Worm (Caenorhabditis elegans) whole organism, L3 larva: ENCODE results near the gene catp-7.

ENCODE experiments used
- R02D3.7 ChIP-seq: fragments of 150-350 bp; optimal IDR thresholded peaks from 2 replicates; lab custom pipeline; 2014; ENCODE audit warnings: missing biosample characterization, missing genetic modification characterization
- ZK546.5 ChIP-seq: sonication (generic microtip); optimal IDR thresholded peaks from 2 replicates; lab custom pipeline; 2017; ENCODE audit warnings: missing biosample characterization, missing genetic modification characterization
- aly-2 ChIP-seq: fragments of 150-350 bp; optimal IDR thresholded peaks from 2 replicates; lab custom pipeline; 2014; ENCODE audit warnings: missing biosample characterization, missing genetic modification characterization
- ceh-16 ChIP-seq: sonication (generic microtip); optimal IDR thresholded peaks from 2 replicates; lab custom pipeline; 2017; ENCODE audit warnings: missing biosample characterization, missing genetic modification characterization
- ceh-82 ChIP-seq: fragments of 150-350 bp; optimal IDR thresholded peaks from 2 replicates; lab custom pipeline; 2014; ENCODE audit warnings: missing biosample characterization, missing genetic modification characterization
- daf-12 ChIP-seq: fragments of 150-350 bp; optimal IDR thresholded peaks from 2 replicates; lab custom pipeline; 2014; ENCODE audit warnings: missing biosample characterization, missing genetic modification reagents, missing genetic modification characterization
- egl-5 ChIP-seq: fragments of 150-350 bp; optimal IDR thresholded peaks from 2 replicates; lab custom pipeline; 2017; ENCODE audit warnings: missing biosample characterization, missing genetic modification reagents, missing genetic modification characterization, inconsistent platforms
- elt-2 ChIP-seq: sonication (generic microtip); optimal IDR thresholded peaks from 2 replicates; lab custom pipeline; 2016; ENCODE audit warnings: missing genetic modification reagents, mild to moderate bottlenecking, missing genetic modification characterization, missing compliant biosample characterization
- elt-3 ChIP-seq, 3 experiments: fragments of 150-350 bp in 1 of 3; sonication (generic microtip) in 2 of 3; optimal IDR thresholded peaks; 2 replicates in 2 of 3; 4 replicates in 1 of 3; lab custom pipeline; 2014 to 2017; ENCODE audit warnings: missing biosample characterization in 3 of 3, missing genetic modification characterization in 3 of 3
- fkh-10 ChIP-seq: sonication (generic microtip); optimal IDR thresholded peaks from 2 replicates; lab custom pipeline; 2017; ENCODE audit warnings: missing biosample characterization, missing genetic modification reagents, missing genetic modification characterization
- fos-1 ChIP-seq: fragments of 150-350 bp; optimal IDR thresholded peaks from 2 replicates; lab custom pipeline; 2014; ENCODE audit warnings: missing biosample characterization, missing genetic modification characterization
- jun-1 ChIP-seq: fragments of 150-350 bp; optimal IDR thresholded peaks from 2 replicates; lab custom pipeline; 2014; ENCODE audit warnings: missing biosample characterization, missing genetic modification reagents, missing genetic modification characterization
- lin-15B ChIP-seq: fragments of 150-350 bp; optimal IDR thresholded peaks from 2 replicates; lab custom pipeline; 2014; ENCODE audit warnings: missing biosample characterization, missing genetic modification characterization
- mdl-1 ChIP-seq: fragments of 150-350 bp; optimal IDR thresholded peaks from 2 replicates; lab custom pipeline; 2014; ENCODE audit warnings: missing biosample characterization, missing genetic modification characterization
- mml-1 ChIP-seq: fragments of 150-350 bp; sonication (generic microtip); optimal IDR thresholded peaks from 3 replicates; lab custom pipeline; 2014; ENCODE audit warnings: missing biosample characterization, missing genetic modification characterization
- nfya-1 ChIP-seq: sonication (generic microtip); optimal IDR thresholded peaks from 2 replicates; lab custom pipeline; 2017; ENCODE audit warnings: missing genetic modification characterization, mild to moderate bottlenecking, missing compliant biosample characterization, antibody characterized with exemption, moderate library complexity; ENCODE audit not compliant: insufficient read depth
- nhr-11 ChIP-seq: fragments of 150-350 bp; optimal IDR thresholded peaks from 2 replicates; lab custom pipeline; 2014; ENCODE audit warnings: missing biosample characterization, missing genetic modification characterization
- nhr-23 ChIP-seq: fragments of 150-350 bp; optimal IDR thresholded peaks from 2 replicates; lab custom pipeline; 2014; ENCODE audit warnings: missing biosample characterization, missing genetic modification reagents, missing genetic modification characterization
- nhr-237 ChIP-seq: fragments of 150-350 bp; optimal IDR thresholded peaks from 2 replicates; lab custom pipeline; 2014; ENCODE audit warnings: missing biosample characterization, missing genetic modification characterization
- nhr-25 ChIP-seq: sonication (generic microtip); optimal IDR thresholded peaks from 2 replicates; lab custom pipeline; 2017; ENCODE audit warnings: missing biosample characterization, missing genetic modification characterization
- nhr-28 ChIP-seq: fragments of 150-350 bp; optimal IDR thresholded peaks from 2 replicates; lab custom pipeline; 2014; ENCODE audit warnings: missing biosample characterization, missing genetic modification characterization
- nhr-43 ChIP-seq: sonication (generic microtip); optimal IDR thresholded peaks from 2 replicates; lab custom pipeline; 2016; ENCODE audit warnings: mild to moderate bottlenecking, missing genetic modification characterization, missing compliant biosample characterization; ENCODE audit not compliant: poor library complexity, severe bottlenecking
- nhr-67 ChIP-seq: fragments of 150-350 bp; optimal IDR thresholded peaks from 2 replicates; lab custom pipeline; 2014; ENCODE audit warnings: missing biosample characterization, missing genetic modification characterization
- nhr-77 ChIP-seq: fragments of 150-350 bp; optimal IDR thresholded peaks from 2 replicates; lab custom pipeline; 2014; ENCODE audit warnings: missing biosample characterization, missing genetic modification characterization
- pha-4 ChIP-seq: fragments of 150-350 bp; optimal IDR thresholded peaks from 2 replicates; lab custom pipeline; 2014; ENCODE audit warnings: missing biosample characterization, missing genetic modification reagents, missing genetic modification characterization
- pqm-1 ChIP-seq: fragments of 150-350 bp; optimal IDR thresholded peaks from 2 replicates; lab custom pipeline; 2017; ENCODE audit warnings: missing biosample characterization, missing genetic modification characterization, inconsistent platforms
- skn-1 ChIP-seq: fragments of 150-350 bp; optimal IDR thresholded peaks from 2 replicates; lab custom pipeline; 2014; ENCODE audit warnings: missing biosample characterization, missing genetic modification characterization
- snpc-4 ChIP-seq: fragments of 150-350 bp; optimal IDR thresholded peaks from 2 replicates; lab custom pipeline; 2014; ENCODE audit warnings: missing biosample characterization, missing genetic modification characterization
- tbx-2 ChIP-seq: sonication (generic microtip); optimal IDR thresholded peaks from 2 replicates; lab custom pipeline; 2016; ENCODE audit warnings: mild to moderate bottlenecking, missing genetic modification characterization, missing compliant biosample characterization
- unc-39 ChIP-seq: sonication (generic microtip); optimal IDR thresholded peaks from 4 replicates; lab custom pipeline; 2017; ENCODE audit warnings: missing biosample characterization, missing genetic modification characterization
- unc-62 ChIP-seq: fragments of 150-350 bp; sonication (generic microtip); optimal IDR thresholded peaks from 4 replicates; lab custom pipeline; 2014; ENCODE audit warnings: missing biosample characterization, missing genetic modification reagents, missing genetic modification characterization
- zag-1 ChIP-seq: fragments of 150-350 bp; optimal IDR thresholded peaks from 2 replicates; lab custom pipeline; 2014; ENCODE audit warnings: missing biosample characterization, missing genetic modification characterization
- ztf-11 ChIP-seq: fragments of 150-350 bp; optimal IDR thresholded peaks from 2 replicates; lab custom pipeline; 2014; ENCODE audit warnings: missing biosample characterization, missing genetic modification characterization

The catp-7 gene

DNA sequence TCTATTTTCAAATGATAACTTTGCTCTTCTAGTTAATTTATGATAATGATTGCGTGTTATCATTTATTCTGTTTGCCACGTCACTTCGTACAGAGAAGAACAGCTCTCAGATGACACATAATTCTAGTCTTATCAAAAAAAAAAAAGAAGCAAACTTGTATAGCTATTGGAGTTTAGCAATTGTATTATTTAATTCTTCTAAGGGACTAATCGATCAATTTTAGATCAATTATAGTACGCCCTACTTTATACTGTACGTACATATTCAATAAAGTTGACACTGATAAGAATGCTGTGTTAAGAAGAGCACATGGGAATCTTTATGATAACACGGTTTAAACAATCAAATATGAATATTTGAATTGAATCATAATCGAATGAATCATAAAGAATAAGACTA, 43.5 kb upstream of the catp-7 start:
- peak; percentile 44 for TF ChIP-seq pha-4
- peak; percentile 19 for TF ChIP-seq jun-1 (tag; lab: Kevin White, UChicago)
- peak; percentile 93 for TF ChIP-seq elt-2 (tag; lab: Kevin White, UChicago)
- TF ChIP-seq mml-1 (tag; lab: Kevin White, UChicago), result no peak
- no peak for TF ChIP-seq zag-1 (tag; lab: Kevin White, UChicago)
- TF ChIP-seq skn-1 (tag; lab: Kevin White, UChicago), result no peak
- TF ChIP-seq pqm-1 (tag; lab: Kevin White, UChicago), result peak; percentile 46

DNA sequence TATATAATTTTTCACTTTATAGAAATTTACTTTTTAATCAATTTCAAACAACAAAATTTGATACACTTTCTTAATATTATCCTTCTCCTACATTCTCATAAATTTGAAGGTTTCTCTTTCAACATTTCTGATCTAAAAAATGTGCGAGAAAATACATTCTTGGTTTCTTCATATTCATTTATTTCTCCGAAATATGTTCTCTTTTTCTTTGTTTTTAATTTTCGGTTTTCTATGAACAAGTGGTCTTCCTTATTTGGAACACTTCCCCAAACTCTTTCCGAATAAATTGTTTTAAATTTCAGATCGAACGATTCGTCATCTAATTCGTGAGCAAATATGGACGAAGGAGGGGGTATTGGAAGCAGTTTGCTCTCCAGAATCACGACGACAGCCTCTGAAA, 26.7 kb upstream of the catp-7 start, which contains the start of gene npr-22:
TSS of gene npr-22 (plus strand) at position 301 of the 400 bp plus-strand sequence.
- TF ChIP-seq nhr-23 (no peak), ZK546.5 (no peak), nhr-25 (no peak), nfya-1 (no peak), nhr-43 (no peak), lin-15B (tag; lab: Kevin White, UChicago) (no peak), ztf-11 (tag; lab: Kevin White, UChicago) (no peak), elt-2 (tag; lab: Kevin White, UChicago) (no peak), fos-1 (no peak), snpc-4 (tag; lab: Kevin White, UChicago) (no peak), elt-3 (tag; optimal IDR thresholded peaks at IDR 0.05; lab: Kevin White, UChicago) (no peak), nhr-77 (tag; lab: Kevin White, UChicago) (no peak), nhr-28 (tag; lab: Kevin White, UChicago) (no peak), ceh-16 (tag; lab: Kevin White, UChicago) (no peak), mdl-1 (tag; lab: Kevin White, UChicago) (no peak), R02D3.7 (no peak)

DNA sequence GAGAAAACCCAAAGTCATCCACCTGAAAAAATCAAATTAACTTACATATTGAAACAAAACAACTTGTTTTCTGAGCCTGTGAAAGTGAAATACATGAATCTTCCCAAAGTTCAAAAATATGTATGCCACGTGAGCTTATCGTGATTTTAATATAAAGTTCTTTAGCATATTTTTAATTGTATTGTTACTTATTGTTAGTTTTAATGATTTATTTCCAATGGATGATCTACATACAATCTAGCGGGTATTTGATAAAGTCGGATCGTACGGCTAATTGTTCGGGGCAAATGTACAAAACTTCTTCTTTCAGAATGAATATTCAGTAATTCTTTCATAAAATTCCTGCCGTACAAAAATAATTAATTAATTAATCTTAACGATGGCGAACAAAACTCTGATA, 15.5 kb upstream of the catp-7 start, which contains the start of gene Y59H11AM.4:
TSS of gene Y59H11AM.4 (minus strand) at position 101 of the 400 bp plus-strand sequence.
- TF ChIP-seq fkh-10 (GFP tag; lab: Kevin White, UChicago), result no peak
- TF ChIP-seq pqm-1 (tag; lab: Kevin White, UChicago), result no peak
- TF ChIP-seq ZK546.5, result no peak
- no peak for TF ChIP-seq daf-12 (tag; lab: Kevin White, UChicago)
- no peak for TF ChIP-seq ztf-11 (tag; lab: Kevin White, UChicago)

DNA sequence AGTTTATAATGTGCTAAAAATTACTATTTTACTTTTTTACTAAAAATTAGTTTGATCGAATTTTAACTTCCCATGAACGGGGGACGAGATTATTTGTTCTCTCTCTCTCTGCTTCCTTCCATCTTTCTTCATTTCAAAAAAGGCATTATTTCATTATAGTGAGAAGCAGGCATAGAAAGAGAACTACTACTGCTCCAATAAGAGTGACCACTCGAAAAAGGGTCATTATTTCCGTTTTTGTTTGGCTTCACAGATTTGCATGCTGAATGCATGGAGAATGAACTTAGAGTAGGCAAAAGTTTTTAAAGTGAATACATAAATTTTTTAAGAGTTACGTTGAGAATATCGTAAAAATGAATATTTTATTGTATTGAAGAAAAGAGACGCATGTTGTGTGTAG, 15.1 kb upstream of the catp-7 start:
- no peak for TF ChIP-seq nhr-11
- TF ChIP-seq nhr-237 (tag; lab: Kevin White, UChicago), result no peak
- no peak for TF ChIP-seq fos-1
- no peak for TF ChIP-seq nhr-25
- no peak for TF ChIP-seq ztf-11 (tag; lab: Kevin White, UChicago)
- TF ChIP-seq zag-1 (tag; lab: Kevin White, UChicago), result no peak
- no peak for TF ChIP-seq egl-5 (tag; lab: Kevin White, UChicago)
- no peak for TF ChIP-seq mml-1 (tag; lab: Kevin White, UChicago)
- TF ChIP-seq, all 47 proteins: peak for 0

DNA sequence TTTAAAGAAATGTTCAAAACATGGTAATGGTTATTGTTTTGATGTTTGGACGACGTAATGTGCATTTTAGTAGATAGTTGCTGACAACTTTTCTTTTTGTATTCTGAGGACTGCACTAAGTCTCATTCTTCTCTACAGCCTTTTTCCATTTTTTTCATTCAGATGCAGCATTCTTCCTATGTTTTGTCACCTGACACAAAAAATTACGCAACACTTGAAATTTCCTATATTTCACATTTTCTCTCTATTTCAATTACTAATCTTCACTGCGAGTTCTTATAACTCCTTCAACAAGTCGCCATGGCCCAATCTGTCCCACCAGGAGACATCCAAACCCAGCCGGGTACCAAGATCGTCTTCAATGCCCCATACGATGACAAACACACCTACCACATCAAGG, 14.6 kb upstream of the catp-7 start, which contains the start of gene Y59H11AM.1:
TSS of gene Y59H11AM.1 (plus strand) at position 301 of the 400 bp plus-strand sequence.
- TF ChIP-seq fkh-10 (GFP tag; lab: Kevin White, UChicago) (no peak), daf-12 (tag; lab: Kevin White, UChicago) (no peak), nhr-67 (tag; lab: Kevin White, UChicago) (no peak), tbx-2 (tag; lab: Kevin White, UChicago) (no peak), ceh-82 (tag; lab: Kevin White, UChicago) (no peak), unc-62 (no peak), nhr-77 (tag; lab: Kevin White, UChicago) (no peak), mdl-1 (tag; lab: Kevin White, UChicago) (no peak), unc-39 (tag; lab: Kevin White, UChicago) (no peak), jun-1 (tag; lab: Kevin White, UChicago) (no peak), aly-2 (tag; lab: Kevin White, UChicago) (no peak), nhr-23 (no peak), elt-2 (tag; lab: Kevin White, UChicago) (no peak), snpc-4 (tag; lab: Kevin White, UChicago) (no peak)
